Worm (Caenorhabditis elegans): ENCODE measurements around the gene Y57G11C.1144.

Y57G11C.1144 gene

ce11 chrIV:14954842-14955241 is 17.7 kb downstream of the Y57G11C.1144 start:
- TF ChIP-seq hlh-1 (tag; optimal IDR thresholded peaks at IDR 0.05) (no peak), drap-1 (GFP tag; optimal IDR thresholded peaks at IDR 0.05) (no peak), unc-39 (tag; optimal IDR thresholded peaks at IDR 0.05) (no peak), cnd-1 (tag; optimal IDR thresholded peaks at IDR 0.05) (no peak), nhr-76 (tag; optimal IDR thresholded peaks at IDR 0.05) (no peak), lin-32 (GFP tag; optimal IDR thresholded peaks at IDR 0.05) (no peak), zip-8 (tag; optimal IDR thresholded peaks at IDR 0.05) (no peak), blmp-1 (tag; optimal IDR thresholded peaks at IDR 0.05) (no peak), nhr-28 (tag; optimal IDR thresholded peaks at IDR 0.05) (no peak), lin-13 (tag; optimal IDR thresholded peaks at IDR 0.05) (no peak), elt-1 (tag; optimal IDR thresholded peaks at IDR 0.05; ENCODE audit: borderline replicate concordance, insufficient read depth) (no peak), sptf-1 (tag; optimal IDR thresholded peaks at IDR 0.05) (no peak), mab-5 (tag; optimal IDR thresholded peaks at IDR 0.05) (no peak)

- TF ChIP-seq elt-1 (tag; optimal IDR thresholded peaks at IDR 0.05; ENCODE audit: borderline replicate concordance, insufficient read depth), result no peak
- no peak for TF ChIP-seq unc-120 (tag; optimal IDR thresholded peaks at IDR 0.05; ENCODE audit: poor library complexity, severe bottlenecking)
- TF ChIP-seq ceh-43 (GFP tag; optimal IDR thresholded peaks at IDR 0.05), result no peak
- no peak for TF ChIP-seq mls-2 (tag; optimal IDR thresholded peaks at IDR 0.05)
- no peak for TF ChIP-seq snpc-4 (tag; optimal IDR thresholded peaks at IDR 0.05)
- TF ChIP-seq unc-62 (GFP tag; optimal IDR thresholded peaks at IDR 0.05), result no peak
- TF ChIP-seq hlh-1 (tag; optimal IDR thresholded peaks at IDR 0.05), result no peak
- TF ChIP-seq M03D4.4 (tag; optimal IDR thresholded peaks at IDR 0.05), result no peak
Observed at ce11 chrIV:14956693-14957281, 19.7 kb downstream of the Y57G11C.1144 start.

- TF ChIP-seq zip-8 (tag; optimal IDR thresholded peaks at IDR 0.05) (no peak), lsy-2 (tag; optimal IDR thresholded peaks at IDR 0.05) (no peak), mep-1 (tag; optimal IDR thresholded peaks at IDR 0.05) (no peak), ces-1 (GFP tag; optimal IDR thresholded peaks at IDR 0.05) (no peak), mls-2 (tag; optimal IDR thresholded peaks at IDR 0.05) (no peak), nhr-2 (tag; optimal IDR thresholded peaks at IDR 0.05) (no peak), drap-1 (GFP tag; optimal IDR thresholded peaks at IDR 0.05) (no peak), M03D4.4 (tag; optimal IDR thresholded peaks at IDR 0.05) (no peak), elt-1 (tag; optimal IDR thresholded peaks at IDR 0.05; ENCODE audit: borderline replicate concordance, insufficient read depth) (no peak), nhr-12 (tag; optimal IDR thresholded peaks at IDR 0.05) (no peak), unc-39 (tag; optimal IDR thresholded peaks at IDR 0.05) (no peak)
Observed at ce11 chrIV:14958551-14958950, 21.4 kb downstream of the Y57G11C.1144 start, which contains the start of gene Y41E3.1. Y41E3.1 (minus strand) TSS chrIV:14958874.

ce11 chrIV:14959375-14959774 is 22.3 kb downstream of the Y57G11C.1144 start:
- TF ChIP-seq ztf-11 (tag; optimal IDR thresholded peaks at IDR 0.05), result no peak
- TF ChIP-seq zip-8 (tag; optimal IDR thresholded peaks at IDR 0.05), result no peak
- TF ChIP-seq M03D4.4 (tag; optimal IDR thresholded peaks at IDR 0.05), result no peak
- no peak for TF ChIP-seq elt-1 (tag; optimal IDR thresholded peaks at IDR 0.05; ENCODE audit: borderline replicate concordance, insufficient read depth)
- TF ChIP-seq bed-3 (GFP tag; optimal IDR thresholded peaks at IDR 0.05), result no peak
- TF ChIP-seq nhr-76 (tag; optimal IDR thresholded peaks at IDR 0.05), result no peak
- peak; percentile 59 for TF ChIP-seq nhr-2 (tag; optimal IDR thresholded peaks at IDR 0.05)
- no peak for TF ChIP-seq cnd-1 (tag; optimal IDR thresholded peaks at IDR 0.05)
- TF ChIP-seq sem-2 (GFP tag; optimal IDR thresholded peaks at IDR 0.05), result no peak
- peak; percentile 13 for TF ChIP-seq blmp-1 (tag; optimal IDR thresholded peaks at IDR 0.05)
- TF ChIP-seq ceh-39 (tag; optimal IDR thresholded peaks at IDR 0.05), result peak; percentile 71
- peak; percentile 39 for TF ChIP-seq lin-13 (tag; optimal IDR thresholded peaks at IDR 0.05)
- TF ChIP-seq mls-2 (tag; optimal IDR thresholded peaks at IDR 0.05), result no peak
- no peak for TF ChIP-seq lin-32 (GFP tag; optimal IDR thresholded peaks at IDR 0.05)
- TF ChIP-seq ceh-83 (GFP tag; optimal IDR thresholded peaks at IDR 0.05), result no peak
- peak; percentile 78 for TF ChIP-seq ces-1 (GFP tag; optimal IDR thresholded peaks at IDR 0.05)
- no peak for TF ChIP-seq mab-5 (tag; optimal IDR thresholded peaks at IDR 0.05)
- TF ChIP-seq unc-39 (tag; optimal IDR thresholded peaks at IDR 0.05), result no peak
- no peak for TF ChIP-seq ham-2 (GFP tag; optimal IDR thresholded peaks at IDR 0.05)
- peak; percentile 92 for TF ChIP-seq nhr-237 (tag; optimal IDR thresholded peaks at IDR 0.05)
- TF ChIP-seq nhr-12 (tag; optimal IDR thresholded peaks at IDR 0.05), result no peak
- no peak for TF ChIP-seq unc-120 (tag; optimal IDR thresholded peaks at IDR 0.05; ENCODE audit: poor library complexity, severe bottlenecking)
- peak; percentile 51 for TF ChIP-seq hlh-1 (tag; optimal IDR thresholded peaks at IDR 0.05)
- TF ChIP-seq tbx-8 (GFP tag; optimal IDR thresholded peaks at IDR 0.05), result no peak
- no peak for TF ChIP-seq flh-1 (GFP tag; optimal IDR thresholded peaks at IDR 0.05)
- TF ChIP-seq mep-1 (tag; optimal IDR thresholded peaks at IDR 0.05), result peak; percentile 79
- TF ChIP-seq pha-4 (tag; optimal IDR thresholded peaks at IDR 0.05), result peak; percentile 56
- no peak for TF ChIP-seq drap-1 (GFP tag; optimal IDR thresholded peaks at IDR 0.05)
- TF ChIP-seq ceh-43 (GFP tag; optimal IDR thresholded peaks at IDR 0.05), result peak; percentile 25
- no peak for TF ChIP-seq elt-3 (tag; optimal IDR thresholded peaks at IDR 0.05)
- TF ChIP-seq nhr-28 (tag; optimal IDR thresholded peaks at IDR 0.05), result no peak
- peak; percentile 81 for TF ChIP-seq lsy-2 (tag; optimal IDR thresholded peaks at IDR 0.05)
- no peak for TF ChIP-seq sptf-1 (tag; optimal IDR thresholded peaks at IDR 0.05)
- no peak for TF ChIP-seq snpc-4 (tag; optimal IDR thresholded peaks at IDR 0.05)
- peak; percentile 21 for TF ChIP-seq unc-62 (GFP tag; optimal IDR thresholded peaks at IDR 0.05)

Data from whole organism, mixed stage, embryonic.